Fruit fly (Drosophila melanogaster): ENCODE data around the gene CG6055.

dm6 chr2L:7426326-7427066 lies 39.8 kb upstream of the CG6055 start, which contains the start of gene muc:
- TF ChIP-seq CG33017 (tag; optimal IDR thresholded peaks at IDR 0.05) (peak; percentile 54), Crg-1 (GFP tag; optimal IDR thresholded peaks at IDR 0.05) (no peak), CG7045 (GFP tag; optimal IDR thresholded peaks at IDR 0.05) (no peak), toe (GFP tag; optimal IDR thresholded peaks at IDR 0.05) (peak; percentile 46), Hr96 (GFP tag; optimal IDR thresholded peaks at IDR 0.05) (peak; percentile 8)
